Worm (Caenorhabditis elegans) whole organism, L2 larva: ENCODE data around the gene srw-120.

Experiments
- R02D3.7 ChIP-seq: fragments of 150-350 bp; optimal IDR thresholded peaks from 2 replicates; lab custom pipeline; 2014; ENCODE audit warnings: missing biosample characterization, missing genetic modification characterization
- unc-62 ChIP-seq: fragments of 150-350 bp; optimal IDR thresholded peaks from 2 replicates; lab custom pipeline; 2014; ENCODE audit warnings: missing biosample characterization, missing genetic modification reagents, missing genetic modification characterization

ce11 chrV:2985309-2985708 lies 10.7 kb downstream of the srw-120 start, which contains the start of gene srw-139:
- TF ChIP-seq R02D3.7 (tag; lab: Kevin White, UChicago) = no peak
- no peak for TF ChIP-seq unc-62 (GFP tag; lab: Kevin White, UChicago)
